Fruit fly (Drosophila melanogaster) whole organism, prepupa: ENCODE data around the gene CG16959.

Experiments
- Blimp-1 ChIP-seq: fragments of 200-800 bp; sonication (Bioruptor generic); optimal IDR thresholded peaks from 3 replicates; lab custom pipeline; 2017; ENCODE audit warnings: missing biosample characterization, missing genetic modification characterization, mild to moderate bottlenecking, moderate library complexity, missing genetic modification reagents
- CG10631 ChIP-seq: fragments of 200-800 bp; sonication (Bioruptor generic); optimal IDR thresholded peaks from 2 replicates; lab custom pipeline; 2016; ENCODE audit warnings: missing biosample characterization, missing genetic modification characterization
- CG10669 ChIP-seq: fragments of 200-800 bp; sonication (Bioruptor generic); optimal IDR thresholded peaks from 3 replicates; lab custom pipeline; 2018; ENCODE audit warnings: missing biosample characterization, mild to moderate bottlenecking, missing genetic modification characterization, moderate library complexity
- CG11294 ChIP-seq: fragments of 200-800 bp; sonication (Bioruptor generic); IDR thresholded peaks from 2 replicates; pipeline ENCODE4 v1.3.6; 2022; ENCODE audit warnings: missing biosample characterization, missing genetic modification characterization
- CG11902 ChIP-seq: fragments of 200-800 bp; sonication (Bioruptor generic); optimal IDR thresholded peaks from 3 replicates; lab custom pipeline; 2016; ENCODE audit warnings: missing biosample characterization, missing genetic modification characterization
- CG1621 ChIP-seq: fragments of 200-800 bp; sonication (Bioruptor generic); optimal IDR thresholded peaks from 3 replicates; lab custom pipeline; 2018; ENCODE audit warnings: missing biosample characterization, mild to moderate bottlenecking, missing genetic modification characterization
- CG16779 ChIP-seq: fragments of 200-800 bp; sonication (Bioruptor generic); optimal IDR thresholded peaks from 3 replicates; lab custom pipeline; 2017; ENCODE audit warnings: missing biosample characterization, mild to moderate bottlenecking, missing genetic modification characterization
- CG3032 ChIP-seq: fragments of 200-800 bp; optimal IDR thresholded peaks from 2 replicates; lab custom pipeline; 2019; ENCODE audit warnings: missing biosample characterization, mild to moderate bottlenecking, missing genetic modification characterization, moderate library complexity
- CG31627 ChIP-seq: fragments of 200-800 bp; sonication (Bioruptor generic); optimal IDR thresholded peaks from 3 replicates; lab custom pipeline; 2016; ENCODE audit warnings: missing biosample characterization, missing genetic modification characterization
- CG32006 ChIP-seq: fragments of 200-800 bp; sonication (Bioruptor generic); optimal IDR thresholded peaks from 3 replicates; lab custom pipeline; 2017; ENCODE audit warnings: missing biosample characterization, mild to moderate bottlenecking, missing genetic modification characterization
- CG34406 ChIP-seq: fragments of 200-800 bp; sonication (Bioruptor generic); optimal IDR thresholded peaks from 3 replicates; lab custom pipeline; 2016; ENCODE audit warnings: missing biosample characterization, missing genetic modification characterization
- CG4318 ChIP-seq: fragments of 200-800 bp; sonication (Bioruptor generic); optimal IDR thresholded peaks from 3 replicates; lab custom pipeline; 2017; ENCODE audit warnings: missing biosample characterization, mild to moderate bottlenecking, missing genetic modification characterization
- CG6163 ChIP-seq: fragments of 200-800 bp; sonication (Bioruptor generic); IDR thresholded peaks from 3 replicates; pipeline ENCODE4 v1.3.6; 2022; ENCODE audit warnings: missing biosample characterization, missing genetic modification characterization
- CG6276 ChIP-seq: fragments of 200-800 bp; sonication (Bioruptor generic); optimal IDR thresholded peaks from 2 replicates; lab custom pipeline; 2017; ENCODE audit warnings: missing biosample characterization, mild to moderate bottlenecking, missing genetic modification characterization
- CG6792 ChIP-seq: fragments of 200-800 bp; sonication (Bioruptor generic); optimal IDR thresholded peaks from 3 replicates; lab custom pipeline; 2016; ENCODE audit warnings: missing biosample characterization, missing genetic modification characterization
- CG6808 ChIP-seq: fragments of 200-800 bp; sonication (Bioruptor generic); optimal IDR thresholded peaks from 3 replicates; lab custom pipeline; 2017; ENCODE audit warnings: missing biosample characterization, missing genetic modification characterization, mild to moderate bottlenecking, moderate library complexity, missing genetic modification reagents
- CG6854 ChIP-seq: fragments of 200-800 bp; sonication (Bioruptor generic); optimal IDR thresholded peaks from 2 replicates; lab custom pipeline; 2017; ENCODE audit warnings: missing biosample characterization, mild to moderate bottlenecking, missing genetic modification characterization
- CG7368 ChIP-seq: fragments of 200-800 bp; sonication (Bioruptor generic); optimal IDR thresholded peaks from 3 replicates; lab custom pipeline; 2016; ENCODE audit warnings: missing biosample characterization, missing genetic modification characterization
- CG9139 ChIP-seq: fragments of 200-800 bp; sonication (Bioruptor generic); optimal IDR thresholded peaks from 3 replicates; lab custom pipeline; 2017; ENCODE audit warnings: missing biosample characterization, mild to moderate bottlenecking, missing genetic modification characterization
- Eip75B ChIP-seq: fragments of 200-800 bp; sonication (Bioruptor generic); optimal IDR thresholded peaks from 3 replicates; lab custom pipeline; 2016; ENCODE audit warnings: missing biosample characterization, missing genetic modification characterization
- Eip78C ChIP-seq: fragments of 200-800 bp; sonication (Bioruptor generic); peaks from one replicate; lab custom pipeline; 2016; ENCODE audit warnings: missing biosample characterization, missing genetic modification characterization
- Ets21C ChIP-seq: fragments of 200-800 bp; sonication (Bioruptor generic); optimal IDR thresholded peaks from 3 replicates; lab custom pipeline; 2016; ENCODE audit warnings: missing biosample characterization, missing genetic modification characterization
- Ets96B ChIP-seq: fragments of 200-800 bp; optimal IDR thresholded peaks from 2 replicates; lab custom pipeline; 2019; ENCODE audit warnings: missing biosample characterization, mild to moderate bottlenecking, missing genetic modification characterization, moderate library complexity
- Gug ChIP-seq: fragments of 200-800 bp; sonication (Bioruptor generic); IDR thresholded peaks from 2 replicates; pipeline ENCODE4 v1.3.6; 2022; ENCODE audit warnings: missing biosample characterization, missing genetic modification characterization
- Hr38 ChIP-seq: sonication (Bioruptor generic); optimal IDR thresholded peaks from 2 replicates; lab custom pipeline; 2016; ENCODE audit warnings: missing biosample characterization, missing genetic modification characterization
- Hr39 ChIP-seq: fragments of 200-800 bp; sonication (Bioruptor generic); optimal IDR thresholded peaks from 2 replicates; lab custom pipeline; 2016; ENCODE audit warnings: missing biosample characterization, missing genetic modification characterization
- Hr4 ChIP-seq: fragments of 200-800 bp; sonication (Bioruptor generic); optimal IDR thresholded peaks from 3 replicates; lab custom pipeline; 2016; ENCODE audit warnings: missing biosample characterization, missing genetic modification characterization
- OdsH ChIP-seq: fragments of 200-800 bp; sonication (Bioruptor generic); optimal IDR thresholded peaks from 3 replicates; lab custom pipeline; 2016; ENCODE audit warnings: missing biosample characterization, missing genetic modification characterization
- Smox ChIP-seq: fragments of 200-800 bp; sonication (Bioruptor generic); optimal IDR thresholded peaks from 3 replicates; lab custom pipeline; 2016; ENCODE audit warnings: missing biosample characterization, missing genetic modification characterization
- Sox102F ChIP-seq: fragments of 200-800 bp; sonication (Bioruptor generic); optimal IDR thresholded peaks from 2 replicates; lab custom pipeline; 2016; ENCODE audit warnings: missing biosample characterization, mild to moderate bottlenecking, missing genetic modification characterization
- Sox14 ChIP-seq: fragments of 200-800 bp; sonication (Bioruptor generic); optimal IDR thresholded peaks from 3 replicates; lab custom pipeline; 2016; ENCODE audit warnings: missing biosample characterization, missing genetic modification characterization
- Sox15 ChIP-seq: fragments of 200-800 bp; sonication (Bioruptor generic); optimal IDR thresholded peaks from 3 replicates; lab custom pipeline; 2016; ENCODE audit warnings: missing biosample characterization, missing genetic modification characterization
- achi ChIP-seq: fragments of 200-800 bp; sonication (Bioruptor generic); optimal IDR thresholded peaks from 3 replicates; lab custom pipeline; 2016; ENCODE audit warnings: missing biosample characterization, missing genetic modification characterization
- acj6 ChIP-seq: fragments of 200-800 bp; sonication (Bioruptor generic); optimal IDR thresholded peaks from 3 replicates; lab custom pipeline; 2016; ENCODE audit warnings: missing biosample characterization, missing genetic modification characterization
- cyc ChIP-seq: fragments of 200-800 bp; sonication (Bioruptor generic); optimal IDR thresholded peaks from 3 replicates; lab custom pipeline; 2016; ENCODE audit warnings: missing biosample characterization, missing genetic modification characterization
- dac ChIP-seq: fragments of 200-800 bp; sonication (Bioruptor generic); optimal IDR thresholded peaks from 2 replicates; lab custom pipeline; 2017; ENCODE audit warnings: missing biosample characterization, mild to moderate bottlenecking, missing genetic modification characterization
- dsx ChIP-seq: fragments of 200-800 bp; optimal IDR thresholded peaks from 3 replicates; lab custom pipeline; 2019; ENCODE audit warnings: missing biosample characterization, mild to moderate bottlenecking, missing genetic modification characterization, moderate library complexity; ENCODE audit not compliant: poor library complexity, severe bottlenecking
- eg ChIP-seq: fragments of 200-800 bp; sonication (Bioruptor generic); IDR thresholded peaks from 3 replicates; pipeline ENCODE4 v1.3.6; 2022; ENCODE audit warnings: missing biosample characterization, missing genetic modification characterization
- esn ChIP-seq: fragments of 200-800 bp; sonication (Bioruptor generic); optimal IDR thresholded peaks from 2 replicates; lab custom pipeline; 2016; ENCODE audit warnings: missing biosample characterization, mild to moderate bottlenecking, missing genetic modification characterization, moderate library complexity
- fd85E ChIP-seq: fragments of 200-800 bp; sonication (Bioruptor generic); optimal IDR thresholded peaks from 3 replicates; lab custom pipeline; 2016; ENCODE audit warnings: missing biosample characterization, missing genetic modification characterization
- fkh ChIP-seq: fragments of 200-800 bp; sonication (Bioruptor generic); optimal IDR thresholded peaks from 3 replicates; lab custom pipeline; 2017; ENCODE audit warnings: missing biosample characterization, mild to moderate bottlenecking, missing genetic modification characterization, moderate library complexity
- lz ChIP-seq: fragments of 200-800 bp; sonication (Bioruptor generic); optimal IDR thresholded peaks from 3 replicates; lab custom pipeline; 2016; ENCODE audit warnings: missing biosample characterization, missing genetic modification characterization
- net ChIP-seq: fragments of 200-800 bp; sonication (Bioruptor generic); optimal IDR thresholded peaks from 3 replicates; lab custom pipeline; 2016; ENCODE audit warnings: missing biosample characterization, missing genetic modification characterization
- pdm3 ChIP-seq: fragments of 200-800 bp; sonication (Bioruptor generic); optimal IDR thresholded peaks from 3 replicates; lab custom pipeline; 2016; ENCODE audit warnings: missing biosample characterization, missing genetic modification characterization
- salr ChIP-seq, 2 experiments: fragments of 200-800 bp; sonication (Bioruptor generic); optimal IDR thresholded peaks; 3 replicates each; lab custom pipeline; 2016 to 2018; ENCODE audit warnings: missing biosample characterization in 2 of 2, missing genetic modification characterization in 2 of 2, mild to moderate bottlenecking in 1 of 2
- ss ChIP-seq, 2 experiments: fragments of 200-800 bp; sonication (Bioruptor generic); optimal IDR thresholded peaks; 2 replicates in 1 of 2; 3 replicates in 1 of 2; lab custom pipeline; 2017 to 2018; ENCODE audit warnings: mild to moderate bottlenecking in 2 of 2, missing biosample characterization in 2 of 2, missing genetic modification characterization in 2 of 2, moderate library complexity in 1 of 2
- svp ChIP-seq: fragments of 200-800 bp; sonication (Bioruptor generic); peaks from one replicate; lab custom pipeline; 2016; ENCODE audit warnings: missing biosample characterization, missing genetic modification characterization
- vri ChIP-seq: fragments of 200-800 bp; sonication (Bioruptor generic); optimal IDR thresholded peaks from 3 replicates; lab custom pipeline; 2016; ENCODE audit warnings: missing biosample characterization, mild to moderate bottlenecking, missing genetic modification characterization

Gene CG16959

dm6 chr3L:15098659-15099512 is 26.2 kb downstream of the CG16959 start (continued):
- TF ChIP-seq Hr38 (no peak), Hr4 (peak; percentile 43), CG16779 (tag; lab: Kevin White, UChicago) (peak; percentile 53), CG3032 (peak; percentile 88), Sox15 (GFP tag; lab: Kevin White, UChicago) (no peak), CG31627 (GFP tag; lab: Kevin White, UChicago) (no peak), net (GFP tag; lab: Kevin White, UChicago) (peak; percentile 71), fkh (peak; percentile 95), achi (GFP tag; lab: Kevin White, UChicago) (peak; percentile 73), Ets96B (tag; lab: Kevin White, UChicago) (peak; percentile 74), fd85E (peak; percentile 55), ss (GFP tag; optimal IDR thresholded peaks at IDR 0.05; lab: Kevin White, UChicago) (peak; percentile 23 to 51), CG11902 (GFP tag; lab: Kevin White, UChicago) (no peak), esn (GFP tag; lab: Kevin White, UChicago) (peak; percentile 64), Smox (GFP tag; lab: Kevin White, UChicago) (peak; percentile 26), CG9139 (GFP tag; lab: Kevin White, UChicago) (peak; percentile 56), CG32006 (peak; percentile 86), cyc (GFP tag; lab: Kevin White, UChicago) (peak; percentile 56), CG6854 (GFP tag; lab: Kevin White, UChicago) (peak; percentile 23), CG6808 (GFP tag; lab: Kevin White, UChicago) (peak; percentile 72), Sox14 (GFP tag; lab: Kevin White, UChicago) (peak; percentile 16), vri (GFP tag; lab: Kevin White, UChicago) (peak; percentile 3), acj6 (GFP tag; lab: Kevin White, UChicago) (peak; percentile 63), svp (GFP tag; lab: Kevin White, UChicago) (peak; percentile 70), CG6163 (GFP tag; lab: Robert Waterston, UW) (no peak; the same call in 1 of the 3 replicates), CG34406 (GFP tag; lab: Kevin White, UChicago) (peak; percentile 71), OdsH (GFP tag; lab: Kevin White, UChicago) (peak; percentile 70), CG7368 (GFP tag; lab: Kevin White, UChicago) (peak; percentile 86), lz (GFP tag; lab: Kevin White, UChicago) (peak; percentile 52), CG6792 (GFP tag; lab: Kevin White, UChicago) (peak; percentile 69), salr (GFP tag; optimal IDR thresholded peaks at IDR 0.05; lab: Kevin White, UChicago) (peak in 1 of 2 experiments; percentile 84), Gug (GFP tag; lab: Robert Waterston, UW) (peak; percentile 90), Sox102F (peak; percentile 3), Blimp-1 (GFP tag; lab: Kevin White, UChicago) (peak; percentile 94), dac (peak; percentile 35), CG1621 (peak; percentile 36)

dm6 chr3L:15097878-15098520 is 27.1 kb downstream of the CG16959 start, which contains the start of gene Ctps:
Ctps (plus strand) TSS chr3L:15097914.
- TF ChIP-seq CG10669 (no peak), Eip78C (GFP tag; lab: Kevin White, UChicago) (peak; percentile 34), Ets21C (GFP tag; lab: Kevin White, UChicago) (no peak), pdm3 (GFP tag; lab: Kevin White, UChicago) (peak; percentile 6), Hr39 (GFP tag; lab: Kevin White, UChicago) (no peak), CG6276 (no peak), acj6 (GFP tag; lab: Kevin White, UChicago) (no peak), CG6854 (GFP tag; lab: Kevin White, UChicago) (peak; percentile 18), esn (GFP tag; lab: Kevin White, UChicago) (peak; percentile 37), Hr4 (no peak), eg (no peak), fd85E (no peak), Sox102F (no peak), cyc (GFP tag; lab: Kevin White, UChicago) (no peak), CG11294 (no peak), dsx (GFP tag; lab: Kevin White, UChicago) (no peak), dac (no peak), CG6163 (GFP tag; lab: Robert Waterston, UW) (no peak), CG4318 (GFP tag; lab: Kevin White, UChicago) (no peak), Eip75B (no peak), CG10631 (GFP tag; lab: Kevin White, UChicago) (peak; percentile 29), CG6792 (GFP tag; lab: Kevin White, UChicago) (no peak)
